Fruit fly (Drosophila melanogaster) whole organism, larva: ENCODE measurements around the gene Bsg.

Source experiments
- noc ChIP-seq: fragments of 200-800 bp; sonication (Bioruptor generic); optimal IDR thresholded peaks from 3 replicates; lab custom pipeline; 2019; ENCODE audit warnings: missing biosample characterization, mild to moderate bottlenecking, missing genetic modification characterization, moderate library complexity

The Bsg gene

dm6 chr2L:8083413-8083426 is at the start of gene Bsg:
Gene Bsg, plus strand, starts transcription at chr2L:8083420.
- no peak for TF ChIP-seq noc

- no peak for TF ChIP-seq noc
These were observed 49.5 kb upstream of the Bsg start for dm6 chr2L:8033756-8034155.

dm6 chr2L:8034734-8035133 is 48.5 kb upstream of the Bsg start:
- peak; percentile 47 for TF ChIP-seq noc

dm6 chr2L:8039688-8040087 is 43.5 kb upstream of the Bsg start, which contains the start of gene CG7367:
Gene CG7367, minus strand, starts transcription at chr2L:8039788.
- no peak for TF ChIP-seq noc

dm6 chr2L:8040872-8041271 is 42.3 kb upstream of the Bsg start, which contains the start of gene CCDC53:
Gene CCDC53, plus strand, starts transcription at chr2L:8041106.
- TF ChIP-seq noc, result no peak

dm6 chr2L:8042645-8043281 is 40.5 kb upstream of the Bsg start, which contains the start of gene RpL36A:
Gene RpL36A, minus strand, starts transcription at chr2L:8042909.
- TF ChIP-seq noc, result no peak

- TF ChIP-seq noc, result no peak
These were observed 39.9 kb upstream of the Bsg start, which contains the start of gene Megf8 for dm6 chr2L:8043282-8043668. Gene Megf8, plus strand, starts transcription at chr2L:8043471.

dm6 chr2L:8071112-8071976 is 11.9 kb upstream of the Bsg start, which contains the start of gene poe:
Gene poe, minus strand, starts transcription at chr2L:8071624.
- TF ChIP-seq noc, result no peak

dm6 chr2L:8072692-8073091 is 10.5 kb upstream of the Bsg start, which contains the start of the genes MED20 and Trf:
Gene MED20, minus strand, starts transcription at chr2L:8072848.
Gene Trf, plus strand, starts transcription at chr2L:8072895.
- TF ChIP-seq noc, result no peak

- no peak for TF ChIP-seq noc
These were observed 2.6 kb upstream of the Bsg start for dm6 chr2L:8080645-8081044.

- no peak for TF ChIP-seq noc
These were observed 1.4 kb upstream of the Bsg start for dm6 chr2L:8081640-8082485.

- no peak for TF ChIP-seq noc
These were observed 368 bp upstream of the Bsg start, which contains the start of gene Mcr for dm6 chr2L:8082692-8083412. Gene Mcr, minus strand, starts transcription at chr2L:8082982.

- peak; percentile 57 for TF ChIP-seq noc
These were observed 441 bp downstream of the Bsg start for dm6 chr2L:8083427-8084295.

- TF ChIP-seq noc, result no peak
These were observed 1.4 kb downstream of the Bsg start for dm6 chr2L:8084349-8085203.
